Fruit fly (Drosophila melanogaster) whole organism, prepupa: ENCODE data around the gene Sil1.

Experiments used
- Blimp-1 ChIP-seq: fragments of 200-800 bp; sonication (Bioruptor generic); optimal IDR thresholded peaks from 3 replicates; lab custom pipeline; 2017; ENCODE audit warnings: missing biosample characterization, missing genetic modification characterization, mild to moderate bottlenecking, moderate library complexity, missing genetic modification reagents
- CG10631 ChIP-seq: fragments of 200-800 bp; sonication (Bioruptor generic); optimal IDR thresholded peaks from 2 replicates; lab custom pipeline; 2016; ENCODE audit warnings: missing biosample characterization, missing genetic modification characterization
- CG10669 ChIP-seq: fragments of 200-800 bp; sonication (Bioruptor generic); optimal IDR thresholded peaks from 3 replicates; lab custom pipeline; 2018; ENCODE audit warnings: missing biosample characterization, mild to moderate bottlenecking, missing genetic modification characterization, moderate library complexity
- CG11294 ChIP-seq: fragments of 200-800 bp; sonication (Bioruptor generic); IDR thresholded peaks from 2 replicates; pipeline ENCODE4 v1.3.6; 2022; ENCODE audit warnings: missing biosample characterization, missing genetic modification characterization
- CG11762 ChIP-seq: fragments of 200-800 bp; sonication (Bioruptor generic); optimal IDR thresholded peaks from 3 replicates; lab custom pipeline; 2016; ENCODE audit warnings: missing biosample characterization, missing genetic modification characterization; ENCODE audit not compliant: insufficient read depth
- CG11902 ChIP-seq: fragments of 200-800 bp; sonication (Bioruptor generic); optimal IDR thresholded peaks from 3 replicates; lab custom pipeline; 2016; ENCODE audit warnings: missing biosample characterization, missing genetic modification characterization
- CG1621 ChIP-seq: fragments of 200-800 bp; sonication (Bioruptor generic); optimal IDR thresholded peaks from 3 replicates; lab custom pipeline; 2018; ENCODE audit warnings: missing biosample characterization, mild to moderate bottlenecking, missing genetic modification characterization
- CG31627 ChIP-seq: fragments of 200-800 bp; sonication (Bioruptor generic); optimal IDR thresholded peaks from 3 replicates; lab custom pipeline; 2016; ENCODE audit warnings: missing biosample characterization, missing genetic modification characterization
- CG32006 ChIP-seq: fragments of 200-800 bp; sonication (Bioruptor generic); optimal IDR thresholded peaks from 3 replicates; lab custom pipeline; 2017; ENCODE audit warnings: missing biosample characterization, mild to moderate bottlenecking, missing genetic modification characterization
- CG34406 ChIP-seq: fragments of 200-800 bp; sonication (Bioruptor generic); optimal IDR thresholded peaks from 3 replicates; lab custom pipeline; 2016; ENCODE audit warnings: missing biosample characterization, missing genetic modification characterization
- CG6163 ChIP-seq: fragments of 200-800 bp; sonication (Bioruptor generic); IDR thresholded peaks from 3 replicates; pipeline ENCODE4 v1.3.6; 2022; ENCODE audit warnings: missing biosample characterization, missing genetic modification characterization
- CG6276 ChIP-seq: fragments of 200-800 bp; sonication (Bioruptor generic); optimal IDR thresholded peaks from 2 replicates; lab custom pipeline; 2017; ENCODE audit warnings: missing biosample characterization, mild to moderate bottlenecking, missing genetic modification characterization
- CG6792 ChIP-seq: fragments of 200-800 bp; sonication (Bioruptor generic); optimal IDR thresholded peaks from 3 replicates; lab custom pipeline; 2016; ENCODE audit warnings: missing biosample characterization, missing genetic modification characterization
- CG6808 ChIP-seq: fragments of 200-800 bp; sonication (Bioruptor generic); optimal IDR thresholded peaks from 3 replicates; lab custom pipeline; 2017; ENCODE audit warnings: missing biosample characterization, missing genetic modification characterization, mild to moderate bottlenecking, moderate library complexity, missing genetic modification reagents
- CG6854 ChIP-seq: fragments of 200-800 bp; sonication (Bioruptor generic); optimal IDR thresholded peaks from 2 replicates; lab custom pipeline; 2017; ENCODE audit warnings: missing biosample characterization, mild to moderate bottlenecking, missing genetic modification characterization
- CG7368 ChIP-seq: fragments of 200-800 bp; sonication (Bioruptor generic); optimal IDR thresholded peaks from 3 replicates; lab custom pipeline; 2016; ENCODE audit warnings: missing biosample characterization, missing genetic modification characterization
- CG8119 ChIP-seq: fragments of 200-800 bp; sonication (Bioruptor generic); IDR thresholded peaks from 3 replicates; pipeline ENCODE4 v1.3.6; 2022; ENCODE audit warnings: missing biosample characterization, missing genetic modification characterization
- CG8632 ChIP-seq: fragments of 200-800 bp; sonication (Bioruptor generic); optimal IDR thresholded peaks from 3 replicates; lab custom pipeline; 2016; ENCODE audit warnings: missing biosample characterization, missing genetic modification characterization
- CG9139 ChIP-seq: fragments of 200-800 bp; sonication (Bioruptor generic); optimal IDR thresholded peaks from 3 replicates; lab custom pipeline; 2017; ENCODE audit warnings: missing biosample characterization, mild to moderate bottlenecking, missing genetic modification characterization
- Eip75B ChIP-seq: fragments of 200-800 bp; sonication (Bioruptor generic); optimal IDR thresholded peaks from 3 replicates; lab custom pipeline; 2016; ENCODE audit warnings: missing biosample characterization, missing genetic modification characterization
- Eip93F ChIP-seq: fragments of 200-800 bp; sonication (Bioruptor generic); optimal IDR thresholded peaks from 2 replicates; lab custom pipeline; 2016; ENCODE audit warnings: missing biosample characterization, mild to moderate bottlenecking, missing genetic modification characterization
- Gug ChIP-seq: fragments of 200-800 bp; sonication (Bioruptor generic); IDR thresholded peaks from 2 replicates; pipeline ENCODE4 v1.3.6; 2022; ENCODE audit warnings: missing biosample characterization, missing genetic modification characterization
- Hr39 ChIP-seq: fragments of 200-800 bp; sonication (Bioruptor generic); optimal IDR thresholded peaks from 2 replicates; lab custom pipeline; 2016; ENCODE audit warnings: missing biosample characterization, missing genetic modification characterization
- Hr4 ChIP-seq: fragments of 200-800 bp; sonication (Bioruptor generic); optimal IDR thresholded peaks from 3 replicates; lab custom pipeline; 2016; ENCODE audit warnings: missing biosample characterization, missing genetic modification characterization
- Lpt ChIP-seq: fragments of 200-800 bp; sonication (Bioruptor generic); optimal IDR thresholded peaks from 3 replicates; lab custom pipeline; 2016; ENCODE audit warnings: missing biosample characterization, missing genetic modification characterization
- Sox14 ChIP-seq: fragments of 200-800 bp; sonication (Bioruptor generic); optimal IDR thresholded peaks from 3 replicates; lab custom pipeline; 2016; ENCODE audit warnings: missing biosample characterization, missing genetic modification characterization
- Sox15 ChIP-seq: fragments of 200-800 bp; sonication (Bioruptor generic); optimal IDR thresholded peaks from 3 replicates; lab custom pipeline; 2016; ENCODE audit warnings: missing biosample characterization, missing genetic modification characterization
- achi ChIP-seq: fragments of 200-800 bp; sonication (Bioruptor generic); optimal IDR thresholded peaks from 3 replicates; lab custom pipeline; 2016; ENCODE audit warnings: missing biosample characterization, missing genetic modification characterization
- acj6 ChIP-seq: fragments of 200-800 bp; sonication (Bioruptor generic); optimal IDR thresholded peaks from 3 replicates; lab custom pipeline; 2016; ENCODE audit warnings: missing biosample characterization, missing genetic modification characterization
- cyc ChIP-seq: fragments of 200-800 bp; sonication (Bioruptor generic); optimal IDR thresholded peaks from 3 replicates; lab custom pipeline; 2016; ENCODE audit warnings: missing biosample characterization, missing genetic modification characterization
- eg ChIP-seq: fragments of 200-800 bp; sonication (Bioruptor generic); IDR thresholded peaks from 3 replicates; pipeline ENCODE4 v1.3.6; 2022; ENCODE audit warnings: missing biosample characterization, missing genetic modification characterization
- esn ChIP-seq: fragments of 200-800 bp; sonication (Bioruptor generic); optimal IDR thresholded peaks from 2 replicates; lab custom pipeline; 2016; ENCODE audit warnings: missing biosample characterization, mild to moderate bottlenecking, missing genetic modification characterization, moderate library complexity
- fkh ChIP-seq: fragments of 200-800 bp; sonication (Bioruptor generic); optimal IDR thresholded peaks from 3 replicates; lab custom pipeline; 2017; ENCODE audit warnings: missing biosample characterization, mild to moderate bottlenecking, missing genetic modification characterization, moderate library complexity
- lz ChIP-seq: fragments of 200-800 bp; sonication (Bioruptor generic); optimal IDR thresholded peaks from 3 replicates; lab custom pipeline; 2016; ENCODE audit warnings: missing biosample characterization, missing genetic modification characterization
- pdm3 ChIP-seq: fragments of 200-800 bp; sonication (Bioruptor generic); optimal IDR thresholded peaks from 3 replicates; lab custom pipeline; 2016; ENCODE audit warnings: missing biosample characterization, missing genetic modification characterization
- spab ChIP-seq: fragments of 200-800 bp; sonication (Bioruptor generic); optimal IDR thresholded peaks from 2 replicates; lab custom pipeline; 2017; ENCODE audit warnings: missing biosample characterization, mild to moderate bottlenecking, missing genetic modification characterization, missing genetic modification reagents
- topi ChIP-seq: fragments of 200-800 bp; sonication (Bioruptor generic); optimal IDR thresholded peaks from 3 replicates; lab custom pipeline; 2016; ENCODE audit warnings: missing biosample characterization, missing genetic modification characterization

Gene Sil1

DNA sequence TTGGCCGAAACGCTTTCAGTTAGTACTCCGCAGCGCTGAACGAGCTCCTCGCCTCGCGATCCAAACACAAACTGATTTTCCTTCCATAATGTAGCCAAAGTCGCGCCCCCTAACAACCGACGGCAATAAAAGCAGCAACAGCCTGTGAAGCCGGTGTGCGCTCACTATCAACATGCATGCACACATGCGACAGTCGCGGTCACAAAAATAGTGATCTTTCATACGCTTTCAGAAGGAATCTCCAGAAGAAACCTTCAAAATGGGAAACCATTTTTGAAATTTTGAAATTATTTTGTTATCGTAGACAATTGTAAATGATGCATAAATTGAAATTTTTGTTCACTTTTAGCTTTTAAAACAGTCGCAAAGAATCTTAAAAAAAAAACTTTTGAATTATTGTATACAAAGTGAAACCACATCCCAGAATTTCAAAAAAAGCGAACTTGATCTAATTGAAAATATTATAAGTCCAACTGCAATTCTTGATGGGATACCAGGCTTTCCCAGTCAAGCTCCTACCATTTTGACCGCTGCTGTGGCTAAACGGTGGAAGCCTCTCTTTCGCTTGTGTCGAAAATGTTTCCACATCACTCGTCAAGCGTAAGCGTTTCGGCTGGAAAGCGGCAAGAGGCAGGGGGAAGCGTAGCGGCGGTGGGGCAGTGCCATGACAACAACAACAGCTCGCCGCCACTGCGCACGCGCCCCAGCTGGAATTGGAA, 2.9 kb downstream of the Sil1 start, which contains the start of gene Cad96Cb (continued):
- TF ChIP-seq acj6 (GFP tag; lab: Kevin White, UChicago) (peak; percentile 91), eg (GFP tag; lab: Robert Waterston, UW) (peak; percentile 80; the same call in 2 of the 3 replicates), topi (GFP tag; lab: Kevin White, UChicago) (peak; percentile 95), CG10631 (GFP tag; lab: Kevin White, UChicago) (peak; percentile 88), Eip93F (GFP tag; lab: Kevin White, UChicago) (peak; percentile 50), Eip75B (GFP tag; lab: Kevin White, UChicago) (peak; percentile 91), CG6163 (GFP tag; lab: Robert Waterston, UW) (peak; percentile 81), pdm3 (peak; percentile 92), Lpt (GFP tag; lab: Kevin White, UChicago) (peak; percentile 92), CG6276 (GFP tag; lab: Kevin White, UChicago) (peak; percentile 97), CG1621 (tag; lab: Kevin White, UChicago) (peak; percentile 71), Sox15 (GFP tag; lab: Kevin White, UChicago) (peak; percentile 84), CG6792 (GFP tag; lab: Kevin White, UChicago) (peak; percentile 90), Gug (GFP tag; lab: Robert Waterston, UW) (peak; percentile 79), CG11294 (GFP tag; lab: Robert Waterston, UW) (peak; percentile 61), CG31627 (GFP tag; lab: Kevin White, UChicago) (peak; percentile 92)

dm6 chr3R:25225483-25225882, 9.8 kb downstream of the Sil1 start:
- TF ChIP-seq CG34406 (GFP tag; lab: Kevin White, UChicago) (no peak), spab (no peak), CG8632 (no peak), pdm3 (no peak), fkh (GFP tag; lab: Kevin White, UChicago) (no peak)
- TF ChIP-seq, all 60 proteins: peak for 0

- no peak for TF ChIP-seq CG6854 (GFP tag; lab: Kevin White, UChicago)
- TF ChIP-seq Hr4 = no peak
- TF ChIP-seq CG34406 (GFP tag; lab: Kevin White, UChicago) = no peak
- no peak for TF ChIP-seq cyc
- TF ChIP-seq achi (GFP tag; lab: Kevin White, UChicago) = no peak
- TF ChIP-seq esn (GFP tag; lab: Kevin White, UChicago) = no peak
These were observed 14.0 kb downstream of the Sil1 start, which contains the start of gene Alg9 for dm6 chr3R:25221203-25221807. Gene Alg9 (plus strand): TSS chr3R:25221589.

DNA sequence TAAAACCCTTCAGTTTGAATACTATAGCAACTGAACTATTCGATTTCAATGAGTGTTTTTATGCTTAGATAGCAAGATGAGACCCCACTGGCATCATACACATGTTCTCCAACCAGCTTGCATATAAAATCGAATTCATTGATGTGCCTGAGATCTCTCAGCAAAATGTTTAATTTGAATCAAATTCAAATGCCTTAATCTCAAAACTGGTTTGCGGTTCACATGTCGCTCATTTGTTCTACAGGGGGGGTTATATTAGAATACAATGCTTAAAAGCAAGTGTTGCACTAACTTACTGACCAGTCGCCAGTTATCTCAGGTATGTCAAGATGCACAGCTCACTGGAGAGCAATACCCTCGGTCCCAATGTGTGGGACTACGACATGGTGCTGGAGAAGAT, 16.3 kb downstream of the Sil1 start, which contains the start of gene CG31103:
CG31103 (plus strand) TSS at position 301 of the 400 bp plus-strand sequence.
- TF ChIP-seq Blimp-1 (GFP tag; lab: Kevin White, UChicago) (no peak), CG9139 (no peak), Hr39 (GFP tag; lab: Kevin White, UChicago) (no peak), cyc (no peak), Hr4 (no peak), CG8119 (GFP tag; lab: Robert Waterston, UW) (no peak), CG6163 (GFP tag; lab: Robert Waterston, UW) (no peak), CG10669 (GFP tag; lab: Kevin White, UChicago) (no peak), Sox14 (GFP tag; lab: Kevin White, UChicago) (no peak), CG6808 (no peak)

DNA sequence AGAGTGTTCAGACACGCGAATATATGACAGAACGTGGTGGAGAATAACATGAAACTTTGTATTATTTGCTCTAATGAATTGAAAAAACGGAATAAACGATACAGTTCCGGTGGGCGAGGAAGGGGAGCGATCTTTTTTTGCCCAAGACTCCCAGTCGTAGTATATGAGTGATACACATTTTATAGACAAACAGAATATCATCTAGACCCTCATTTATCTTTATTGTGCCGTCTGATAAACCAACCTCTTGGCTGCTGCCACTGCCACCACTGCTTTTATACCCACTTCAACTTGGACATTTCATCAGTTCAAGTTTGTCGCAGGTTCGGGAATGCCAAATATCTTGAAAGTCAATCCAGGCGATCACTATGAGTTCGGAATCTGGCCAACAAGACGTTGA, 19.3 kb downstream of the Sil1 start, which contains the start of gene CG31106:
CG31106 (plus strand) TSS at position 301 of the 400 bp plus-strand sequence.
- TF ChIP-seq lz (GFP tag; lab: Kevin White, UChicago) = no peak
- no peak for TF ChIP-seq CG11902
- no peak for TF ChIP-seq CG7368 (GFP tag; lab: Kevin White, UChicago)
- TF ChIP-seq CG32006 = no peak
- no peak for TF ChIP-seq esn (GFP tag; lab: Kevin White, UChicago)
- TF ChIP-seq fkh (GFP tag; lab: Kevin White, UChicago) = no peak
- no peak for TF ChIP-seq achi (GFP tag; lab: Kevin White, UChicago)
- no peak for TF ChIP-seq CG6163 (GFP tag; lab: Robert Waterston, UW)
- TF ChIP-seq CG11762 (GFP tag; lab: Kevin White, UChicago) = no peak
- TF ChIP-seq CG6808 = no peak
- no peak for TF ChIP-seq topi (GFP tag; lab: Kevin White, UChicago)
- TF ChIP-seq Eip93F (GFP tag; lab: Kevin White, UChicago) = no peak
- TF ChIP-seq Eip75B (GFP tag; lab: Kevin White, UChicago) = no peak
